Fruit fly (Drosophila melanogaster): Measurements from ENCODE around the gene CG15628.

CG15628 gene

dm6 chr2L:4806109-4806508 lies 15.5 kb upstream of the CG15628 start (continued):
- TF ChIP-seq H2.0 (GFP tag; IDR thresholded peaks at IDR 0.05), result peak; percentile 28; the same call in 1 of the 2 replicates
- 0 out of 2 replicates have a peak, but pooled peaks have one; percentile 21 for TF ChIP-seq CG17328 (GFP tag; IDR thresholded peaks at IDR 0.05)
- TF ChIP-seq Nf-YC (tag; optimal IDR thresholded peaks at IDR 0.05), result peak; percentile 4
- 0 out of 2 replicates have a peak, but pooled peaks have one; percentile 9 for TF ChIP-seq CG14667 (GFP tag; IDR thresholded peaks at IDR 0.05)
- peak; percentile 64 for TF ChIP-seq Ptx1 (GFP tag; IDR thresholded peaks at IDR 0.05)
- peak; percentile 2 for TF ChIP-seq CG18262 (tag; optimal IDR thresholded peaks at IDR 0.05)
- TF ChIP-seq row (GFP tag; IDR thresholded peaks at IDR 0.05), result peak; percentile 45; the same call in 2 of the 3 replicates
- peak; percentile 10 for TF ChIP-seq CG2678 (tag; optimal IDR thresholded peaks at IDR 0.05)
- TF ChIP-seq Elba2 (GFP tag; optimal IDR thresholded peaks at IDR 0.05), result no peak
- TF ChIP-seq ttk (GFP tag; IDR thresholded peaks at IDR 0.05), result peak; percentile 34; the same call in 1 of the 2 replicates
- peak; percentile 82 for TF ChIP-seq vvl (GFP tag; IDR thresholded peaks at IDR 0.05)
- peak; percentile 49 for TF ChIP-seq CG15269 (tag; optimal IDR thresholded peaks at IDR 0.05)
- no peak for TF ChIP-seq dmrt11E (tag; optimal IDR thresholded peaks at IDR 0.05)
- peak; percentile 9 for TF ChIP-seq CG13424 (tag; optimal IDR thresholded peaks at IDR 0.05)
- TF ChIP-seq Xbp1 (GFP tag; optimal IDR thresholded peaks at IDR 0.05), result peak; percentile 15
- peak; percentile 51; the same call in 2 of the 3 replicates for TF ChIP-seq CG14050 (GFP tag; IDR thresholded peaks at IDR 0.05)
- no peak for TF ChIP-seq CG4707 (GFP tag; optimal IDR thresholded peaks at IDR 0.05)
- TF ChIP-seq Awh (GFP tag; IDR thresholded peaks at IDR 0.05), result 0 out of 2 replicates have a peak, but pooled peaks have one; percentile 27
- no peak for TF ChIP-seq shn (GFP tag; optimal IDR thresholded peaks at IDR 0.05)
- TF ChIP-seq Hr51 (GFP tag; optimal IDR thresholded peaks at IDR 0.05), result peak in 1 of 2 experiments; percentile 62
- TF ChIP-seq lilli (GFP tag; optimal IDR thresholded peaks at IDR 0.05), result no peak
- TF ChIP-seq sisA (GFP tag; IDR thresholded peaks at IDR 0.05), result peak; percentile 33; the same call in 1 of the 2 replicates
- peak; percentile 56; the same call in 2 of the 3 replicates for TF ChIP-seq dysf (GFP tag; IDR thresholded peaks at IDR 0.05)
- TF ChIP-seq HLH3B (GFP tag; IDR thresholded peaks at IDR 0.05), result 0 out of 2 replicates have a peak, but pooled peaks have one; percentile 62
- TF ChIP-seq Side (GFP tag; optimal IDR thresholded peaks at IDR 0.05), result no peak
- TF ChIP-seq Fer2 (tag; optimal IDR thresholded peaks at IDR 0.05), result no peak
- TF ChIP-seq nerfin-1 (tag; optimal IDR thresholded peaks at IDR 0.05), result no peak
- TF ChIP-seq nau (GFP tag; optimal IDR thresholded peaks at IDR 0.05), result no peak

dm6 chr2L:4807953-4808604 lies 13.5 kb upstream of the CG15628 start:
- TF ChIP-seq inv (GFP tag; IDR thresholded peaks at IDR 0.05; ENCODE audit: partially characterized antibody) (no peak), sob (GFP tag; IDR thresholded peaks at IDR 0.05) (no peak), Rfx (GFP tag; IDR thresholded peaks at IDR 0.05) (0 out of 2 replicates have a peak, but pooled peaks have one; percentile 34), B-H2 (GFP tag; optimal IDR thresholded peaks at IDR 0.05) (no peak), ftz-f1 (GFP tag; optimal IDR thresholded peaks at IDR 0.05) (peak; percentile 27), CG1529 (GFP tag; optimal IDR thresholded peaks at IDR 0.05) (no peak), Atf6 (GFP tag; IDR thresholded peaks at IDR 0.05) (0 out of 2 replicates have a peak, but pooled peaks have one; percentile 25), so (GFP tag; IDR thresholded peaks at IDR 0.05) (0 out of 3 replicates have a peak, but pooled peaks have one; percentile 49), pum (GFP tag; optimal IDR thresholded peaks at IDR 0.05) (no peak), Opbp (GFP tag; IDR thresholded peaks at IDR 0.05; ENCODE audit: partially characterized antibody) (no peak), hth (optimal IDR thresholded peaks at IDR 0.05) (no peak), ttk (GFP tag; IDR thresholded peaks at IDR 0.05) (no peak), CG8290 (GFP tag; optimal IDR thresholded peaks at IDR 0.05) (no peak), CG8290 (tag; optimal IDR thresholded peaks at IDR 0.05) (peak in 1 of 2 experiments; percentile 28), row (GFP tag; IDR thresholded peaks at IDR 0.05) (0 out of 3 replicates have a peak, but pooled peaks have one; percentile 21), CG14050 (GFP tag; IDR thresholded peaks at IDR 0.05) (no peak), nom (GFP tag; optimal IDR thresholded peaks at IDR 0.05) (peak; percentile 53), z (GFP tag; IDR thresholded peaks at IDR 0.05) (no peak), br (optimal IDR thresholded peaks at IDR 0.05) (no peak), Lhr (GFP tag; optimal IDR thresholded peaks at IDR 0.05) (no peak), CG7786 (GFP tag; optimal IDR thresholded peaks at IDR 0.05) (no peak), eyg (GFP tag; optimal IDR thresholded peaks at IDR 0.05) (no peak), crp (GFP tag; optimal IDR thresholded peaks at IDR 0.05) (no peak), CG11695 (GFP tag; IDR thresholded peaks at IDR 0.05) (no peak), bsh (GFP tag; optimal IDR thresholded peaks at IDR 0.05) (no peak)
